Fruit fly (Drosophila melanogaster): ENCODE data around the gene Gr61a.

- TF ChIP-seq CG8478 (optimal IDR thresholded peaks at IDR 0.05) (no peak), CTCF (optimal IDR thresholded peaks at IDR 0.05) (no peak)
Observed at dm6 chr3L:883786-884185, 42.5 kb downstream of the Gr61a start.

All from S2 (cell line).